Worm (Caenorhabditis elegans): Measurements from ENCODE around the gene der-2.

DNA sequence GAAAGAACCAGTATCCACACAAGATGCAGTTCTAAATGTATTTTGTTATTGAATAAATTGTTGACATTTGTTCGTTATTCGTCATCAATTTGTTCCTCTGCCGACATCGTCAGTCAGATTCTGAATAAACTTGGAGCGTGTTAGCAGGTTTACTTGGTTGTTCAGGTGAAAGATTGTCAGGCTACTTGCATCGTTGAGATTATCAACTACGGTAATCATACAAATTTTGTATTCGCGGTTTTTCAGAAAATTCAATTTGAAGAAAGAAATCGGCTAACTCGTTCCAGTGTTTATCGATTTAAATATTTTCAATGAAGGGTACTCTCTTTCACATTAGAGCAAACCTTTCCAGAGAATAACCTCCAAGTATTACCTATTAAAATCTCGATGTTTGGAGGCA, 13.2 kb downstream of the der-2 start, which contains the start of gene R151.2:
- no peak for TF ChIP-seq skn-1 (tag; optimal IDR thresholded peaks at IDR 0.05)
- no peak for TF ChIP-seq ceh-82 (tag; optimal IDR thresholded peaks at IDR 0.05)
- TF ChIP-seq nhr-11 (tag; optimal IDR thresholded peaks at IDR 0.05): no peak
- TF ChIP-seq nhr-67 (tag; optimal IDR thresholded peaks at IDR 0.05): no peak
- TF ChIP-seq tbx-2 (tag; optimal IDR thresholded peaks at IDR 0.05): no peak
- TF ChIP-seq sea-2 (GFP tag; optimal IDR thresholded peaks at IDR 0.05): no peak
- TF ChIP-seq nhr-25 (tag; optimal IDR thresholded peaks at IDR 0.05): no peak
- TF ChIP-seq unc-62 (GFP tag; optimal IDR thresholded peaks at IDR 0.05): no peak
- no peak for TF ChIP-seq zag-1 (tag; optimal IDR thresholded peaks at IDR 0.05)

Measured in whole organism, L3 larva.